Fruit fly (Drosophila melanogaster) whole organism, pupa: ENCODE measurements around the gene CG13449.
A peak's percentile ranks its signal among the peaks of the same experiment; 100 is the strongest.

Experiments
- CG13204 ChIP-seq: fragments of 200-800 bp; sonication (Bioruptor generic); optimal IDR thresholded peaks from 2 replicates; lab custom pipeline; 2018; ENCODE audit warnings: missing biosample characterization, mild to moderate bottlenecking, missing genetic modification characterization, moderate library complexity
- CG14655 ChIP-seq: fragments of 200-800 bp; sonication (Bioruptor generic); optimal IDR thresholded peaks from 3 replicates; lab custom pipeline; 2017; ENCODE audit warnings: mild to moderate bottlenecking, missing biosample characterization, missing genetic modification reagents, missing genetic modification characterization
- CG32121 ChIP-seq: fragments of 200-800 bp; sonication (Bioruptor generic); IDR thresholded peaks from 2 replicates; pipeline ENCODE4 v1.3.6; 2022; ENCODE audit warnings: missing biosample characterization, missing genetic modification characterization
- CG34367 ChIP-seq: fragments of 200-800 bp; sonication (Bioruptor generic); optimal IDR thresholded peaks from 2 replicates; lab custom pipeline; 2018; ENCODE audit warnings: missing biosample characterization, mild to moderate bottlenecking, missing genetic modification characterization
- CG4496 ChIP-seq: fragments of 200-800 bp; sonication (Bioruptor generic); IDR thresholded peaks from 3 replicates; pipeline ENCODE4 v1.3.6; 2022; ENCODE audit warnings: missing biosample characterization, missing genetic modification characterization
- CG8159 ChIP-seq: fragments of 200-800 bp; sonication (Bioruptor generic); optimal IDR thresholded peaks from 3 replicates; lab custom pipeline; 2018; ENCODE audit warnings: missing biosample characterization, mild to moderate bottlenecking, missing genetic modification characterization, moderate library complexity
- D1 ChIP-seq: fragments of 200-800 bp; sonication (Bioruptor generic); optimal IDR thresholded peaks from 2 replicates; lab custom pipeline; 2018; ENCODE audit warnings: missing biosample characterization, mild to moderate bottlenecking, missing genetic modification characterization, moderate library complexity
- EcR ChIP-seq: fragments of 200-800 bp; sonication (Bioruptor generic); optimal IDR thresholded peaks from 3 replicates; lab custom pipeline; 2019; ENCODE audit warnings: missing biosample characterization, missing genetic modification characterization, mild to moderate bottlenecking, moderate library complexity, missing genetic modification reagents
- Ets98B ChIP-seq: fragments of 200-800 bp; sonication (Bioruptor generic); IDR thresholded peaks from 2 replicates; pipeline ENCODE4 v1.3.6; 2022; ENCODE audit warnings: missing biosample characterization, missing genetic modification characterization
- Snoo ChIP-seq: fragments of 200-800 bp; sonication (Bioruptor generic); optimal IDR thresholded peaks from 3 replicates; lab custom pipeline; 2017; ENCODE audit warnings: missing biosample characterization, mild to moderate bottlenecking, missing genetic modification characterization, inconsistent platforms
- rn ChIP-seq: fragments of 200-800 bp; sonication (Bioruptor generic); IDR thresholded peaks from 2 replicates; pipeline ENCODE4 v1.3.6; 2022; ENCODE audit warnings: missing biosample characterization, missing genetic modification characterization

dm6 chr3L:15566484-15566955 lies 46.1 kb downstream of the CG13449 start:
- no peak for TF ChIP-seq CG13204 (GFP tag; lab: Kevin White, UChicago)
- TF ChIP-seq CG32121 (GFP tag; lab: Robert Waterston, UW): no peak
- no peak for TF ChIP-seq CG14655
- TF ChIP-seq Snoo: no peak
- TF ChIP-seq D1 (tag; lab: Kevin White, UChicago): no peak
- peak; percentile 53; the same call in 1 of the 3 replicates for TF ChIP-seq CG4496 (GFP tag; lab: Robert Waterston, UW)
- TF ChIP-seq rn: no peak
- no peak for TF ChIP-seq CG8159 (tag; lab: Kevin White, UChicago)
- TF ChIP-seq CG34367 (tag; lab: Kevin White, UChicago): no peak
- peak; percentile 24; the same call in 1 of the 2 replicates for TF ChIP-seq Ets98B
- TF ChIP-seq EcR (GFP tag; lab: Kevin White, UChicago): peak; percentile 82
